Fruit fly (Drosophila melanogaster): Measurements from ENCODE around the gene Tsp3A.

Gene Tsp3A

DNA sequence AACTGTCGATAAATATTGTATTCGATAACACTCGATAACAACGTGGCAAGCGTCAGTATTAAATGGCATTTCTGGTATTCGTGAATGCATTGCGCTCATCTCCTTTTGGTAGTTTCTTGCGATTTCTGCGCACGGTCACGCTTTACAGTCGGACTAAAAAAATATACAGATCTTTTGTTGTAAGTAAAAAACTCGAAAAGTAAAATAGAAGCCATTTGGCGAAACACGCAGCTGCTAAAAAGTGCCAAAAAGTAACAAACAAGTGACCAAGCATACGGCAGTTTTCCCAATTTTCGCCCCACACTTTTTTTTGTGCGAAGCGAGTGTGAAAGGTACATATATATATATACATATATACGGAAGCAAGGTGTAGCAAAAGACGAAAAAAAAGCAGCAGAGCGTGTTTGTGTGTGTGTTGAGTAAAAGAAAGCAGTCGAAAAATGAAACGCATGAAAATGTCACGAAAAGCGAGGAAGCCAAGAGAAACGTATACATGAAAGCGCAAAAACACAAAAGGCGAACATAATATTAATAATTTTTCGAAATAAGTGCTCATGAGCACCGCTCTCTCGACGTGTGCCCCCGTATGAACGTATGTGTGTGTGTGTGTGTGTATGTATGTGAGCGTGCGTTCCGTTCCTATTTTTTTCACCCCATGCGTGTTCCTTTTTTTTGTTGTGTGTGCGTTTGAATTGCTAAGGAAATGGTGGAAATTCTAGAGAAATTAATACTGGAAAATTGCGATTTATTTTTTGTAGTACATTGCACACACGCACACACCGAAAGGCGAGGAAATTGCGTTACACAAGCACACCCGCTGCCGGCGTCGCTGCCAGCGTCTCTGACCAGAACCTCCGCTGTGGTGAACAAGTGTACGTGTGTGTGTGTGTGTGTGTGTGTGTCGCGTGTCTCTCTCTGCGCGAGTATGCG is 14.6 kb upstream of the Tsp3A start, which contains the start of gene sgg (continued):
- peak; percentile 53 for TF ChIP-seq CG4617 (GFP tag; optimal IDR thresholded peaks at IDR 0.05; ENCODE audit: borderline replicate concordance)
- TF ChIP-seq H15 (GFP tag; IDR thresholded peaks at IDR 0.05), result no peak
- TF ChIP-seq Nf-YC (tag; optimal IDR thresholded peaks at IDR 0.05), result no peak
- peak; percentile 9; the same call in 1 of the 3 replicates for TF ChIP-seq row (GFP tag; IDR thresholded peaks at IDR 0.05)
- no peak for TF ChIP-seq crol (GFP tag; IDR thresholded peaks at IDR 0.05)
- TF ChIP-seq lbe (GFP tag; optimal IDR thresholded peaks at IDR 0.05), result peak; percentile 2
- no peak for TF ChIP-seq Sry-β (GFP tag; optimal IDR thresholded peaks at IDR 0.05)
- no peak for TF ChIP-seq CG17361 (GFP tag; IDR thresholded peaks at IDR 0.05)
- TF ChIP-seq CG30403 (GFP tag; optimal IDR thresholded peaks at IDR 0.05), result no peak
- TF ChIP-seq CG10979 (tag; optimal IDR thresholded peaks at IDR 0.05), result no peak
- peak; percentile 44 for TF ChIP-seq CG6791 (GFP tag; IDR thresholded peaks at IDR 0.05; ENCODE audit: partially characterized antibody)
- TF ChIP-seq CG4282 (GFP tag; optimal IDR thresholded peaks at IDR 0.05), result no peak
- TF ChIP-seq NFAT (GFP tag; IDR thresholded peaks at IDR 0.05), result no peak
- no peak for TF ChIP-seq CG10431 (GFP tag; optimal IDR thresholded peaks at IDR 0.05)
- TF ChIP-seq sens (GFP tag), result peak; percentile 40
- no peak for TF ChIP-seq pho (GFP tag; optimal IDR thresholded peaks at IDR 0.05)
- TF ChIP-seq Six4 (GFP tag; optimal IDR thresholded peaks at IDR 0.05), result no peak
- TF ChIP-seq nmo (GFP tag; optimal IDR thresholded peaks at IDR 0.05), result peak; percentile 33
- TF ChIP-seq Ets97D (GFP tag; optimal IDR thresholded peaks at IDR 0.05), result peak; percentile 2
- no peak for TF ChIP-seq tup (GFP tag; optimal IDR thresholded peaks at IDR 0.05)
- no peak for TF ChIP-seq schlank (tag; optimal IDR thresholded peaks at IDR 0.05)
- TF ChIP-seq CG10366 (GFP tag; IDR thresholded peaks at IDR 0.05), result no peak
- TF ChIP-seq CG8924 (tag; optimal IDR thresholded peaks at IDR 0.05), result peak; percentile 25
- TF ChIP-seq CG8089 (GFP tag; optimal IDR thresholded peaks at IDR 0.05), result no peak
- TF ChIP-seq stwl (tag; optimal IDR thresholded peaks at IDR 0.05), result peak; percentile 71
- no peak for TF ChIP-seq CG14441 (GFP tag; IDR thresholded peaks at IDR 0.05)
- peak; percentile 49 for TF ChIP-seq CG13287 (GFP tag; IDR thresholded peaks at IDR 0.05; ENCODE audit: partially characterized antibody)
- TF ChIP-seq NC2β (GFP tag; optimal IDR thresholded peaks at IDR 0.05), result peak; percentile 26
- 0 out of 2 replicates have a peak, but pooled peaks have one; percentile 10 for TF ChIP-seq E2f2 (GFP tag; IDR thresholded peaks at IDR 0.05)
- TF ChIP-seq CG17612 (GFP tag; IDR thresholded peaks at IDR 0.05), result no peak
- peak; percentile 93 for TF ChIP-seq CG8478 (optimal IDR thresholded peaks at IDR 0.05)
- peak; percentile 18; the same call in 1 of the 2 replicates for TF ChIP-seq MBD-R2 (GFP tag; IDR thresholded peaks at IDR 0.05)
- no peak for TF ChIP-seq CG10462 (GFP tag; optimal IDR thresholded peaks at IDR 0.05)
- TF ChIP-seq fd64A (GFP tag; optimal IDR thresholded peaks at IDR 0.05), result no peak
- TF ChIP-seq ato (GFP tag; IDR thresholded peaks at IDR 0.05; ENCODE audit: partially characterized antibody), result no peak
- peak; percentile 53 for TF ChIP-seq Lhr (GFP tag; optimal IDR thresholded peaks at IDR 0.05)
- no peak for TF ChIP-seq CG15479 (GFP tag; optimal IDR thresholded peaks at IDR 0.05)
- peak; percentile 97 for TF ChIP-seq Adf1 (GFP tag; IDR thresholded peaks at IDR 0.05)
- peak; percentile 20; the same call in 1 of the 2 replicates for TF ChIP-seq ara (GFP tag; IDR thresholded peaks at IDR 0.05)
- peak; percentile 6 for TF ChIP-seq CG17829 (tag; optimal IDR thresholded peaks at IDR 0.05)
- no peak for TF ChIP-seq sim (GFP tag; IDR thresholded peaks at IDR 0.05)
- TF ChIP-seq slou (GFP tag; optimal IDR thresholded peaks at IDR 0.05), result no peak
- TF ChIP-seq Blimp-1 (GFP tag; optimal IDR thresholded peaks at IDR 0.05), result no peak
- no peak for TF ChIP-seq Gug (GFP tag; IDR thresholded peaks at IDR 0.05)
- peak; percentile 31 for TF ChIP-seq psq (GFP tag; optimal IDR thresholded peaks at IDR 0.05)
- TF ChIP-seq CG32532 (GFP tag; IDR thresholded peaks at IDR 0.05), result no peak
- TF ChIP-seq CG42726 (GFP tag; IDR thresholded peaks at IDR 0.05; ENCODE audit: partially characterized antibody), result no peak
- TF ChIP-seq CG11696 (GFP tag; IDR thresholded peaks at IDR 0.05), result no peak
- TF ChIP-seq CG2116 (GFP tag; optimal IDR thresholded peaks at IDR 0.05), result peak; percentile 47
